Fruit fly (Drosophila melanogaster): Measurements from ENCODE around the gene CG2150.

- no peak for TF ChIP-seq psq (optimal IDR thresholded peaks at IDR 0.05)
- no peak for TF ChIP-seq h (optimal IDR thresholded peaks at IDR 0.05)
- TF ChIP-seq Myc (optimal IDR thresholded peaks at IDR 0.05) = no peak
Observed at dm6 chr3R:31808571-31808970, 44.0 kb upstream of the CG2150 start.

Data from Kc167 (cell line).